Worm (Caenorhabditis elegans): ENCODE results near the gene ogdh-2.
A peak's percentile ranks its signal among the peaks of the same experiment; 100 is the strongest.

Gene ogdh-2

DNA sequence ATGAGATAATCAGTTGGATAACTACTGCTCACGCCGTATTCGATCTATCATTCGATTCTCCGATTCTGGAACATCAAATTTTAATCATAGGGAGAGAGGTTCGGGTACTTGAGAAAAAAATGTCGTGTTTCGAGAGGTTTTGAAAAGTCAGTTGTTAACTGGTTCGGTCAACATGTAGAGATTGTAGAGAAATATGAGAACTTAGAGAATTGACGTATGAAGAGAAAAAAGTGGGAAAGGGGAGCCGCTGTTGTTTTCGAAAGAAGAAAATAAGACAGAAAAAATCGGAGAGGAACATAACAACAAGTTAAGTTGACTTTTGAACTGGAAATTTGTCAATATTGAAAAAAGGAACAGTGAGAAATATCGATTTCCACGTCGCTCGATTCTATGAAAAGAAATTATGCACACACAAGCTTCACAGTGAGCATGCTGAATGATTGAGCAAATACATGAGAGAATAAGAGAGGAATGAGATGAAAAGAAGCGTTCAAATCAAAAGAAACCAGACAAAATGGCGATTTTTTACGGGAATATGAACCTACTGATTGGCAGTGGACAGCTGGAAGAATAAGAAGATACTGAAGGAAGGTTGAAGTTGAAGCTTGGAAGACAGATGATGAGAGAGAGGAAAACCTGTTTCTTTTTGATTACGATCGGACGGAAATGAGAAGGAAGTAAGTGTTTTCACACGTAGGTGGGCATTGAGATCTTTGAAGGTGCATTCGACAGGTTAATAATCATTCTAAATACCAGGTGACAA lies 50.9 kb downstream of the ogdh-2 start, which contains the start of the genes T04H1.13, slfl-5 and rad-50:
TSS of gene T04H1.13 (minus strand) at position 51 of the 763 bp plus-strand sequence.
TSS of gene slfl-5 (minus strand) at position 65 of the 763 bp plus-strand sequence.
TSS of gene rad-50 (plus strand) at position 667 of the 763 bp plus-strand sequence.
- TF ChIP-seq ztf-4 (tag; optimal IDR thresholded peaks at IDR 0.05) (no peak), efl-3 (GFP tag; optimal IDR thresholded peaks at IDR 0.05) (no peak), nhr-71 (tag; optimal IDR thresholded peaks at IDR 0.05) (peak; percentile 36), lin-14 (GFP tag; optimal IDR thresholded peaks at IDR 0.05) (peak; percentile 68), hlh-17 (GFP tag; optimal IDR thresholded peaks at IDR 0.05; ENCODE audit: borderline replicate concordance) (no peak), ceh-8 (GFP tag; optimal IDR thresholded peaks at IDR 0.05) (no peak), lsy-2 (tag; optimal IDR thresholded peaks at IDR 0.05) (peak in 1 of 2 experiments; percentile 18), nhr-76 (tag; optimal IDR thresholded peaks at IDR 0.05) (no peak), tbx-2 (tag; optimal IDR thresholded peaks at IDR 0.05) (no peak), aly-2 (tag; optimal IDR thresholded peaks at IDR 0.05) (no peak), ceh-88 (GFP tag; IDR thresholded peaks at IDR 0.05) (no peak), unc-98 (GFP tag; IDR thresholded peaks at IDR 0.05) (no peak), aha-1 (tag; optimal IDR thresholded peaks at IDR 0.05) (no peak), blmp-1 (tag; optimal IDR thresholded peaks at IDR 0.05) (peak; percentile 38), fkh-4 (tag; optimal IDR thresholded peaks at IDR 0.05; ENCODE audit: borderline replicate concordance) (no peak), lin-15B (tag; optimal IDR thresholded peaks at IDR 0.05) (no peak), efl-1 (optimal IDR thresholded peaks at IDR 0.05) (peak in 1 of 2 experiments; percentile 6), efl-1 (GFP tag; optimal IDR thresholded peaks at IDR 0.05 in 1 of 2) (peak in 1 of 2 experiments; percentile 30), pag-3 (tag; optimal IDR thresholded peaks at IDR 0.05; ENCODE audit: borderline replicate concordance, insufficient read depth) (no peak), irx-1 (tag; optimal IDR thresholded peaks at IDR 0.05) (no peak), nhr-20 (tag; optimal IDR thresholded peaks at IDR 0.05) (no peak), hpl-2 (GFP tag; optimal IDR thresholded peaks at IDR 0.05) (no peak), mep-1 (tag; optimal IDR thresholded peaks at IDR 0.05) (no peak), nhr-77 (tag; optimal IDR thresholded peaks at IDR 0.05) (no peak), F16B12.6 (tag; optimal IDR thresholded peaks at IDR 0.05) (no peak), egl-27 (tag; optimal IDR thresholded peaks at IDR 0.05) (no peak), rnt-1 (tag; optimal IDR thresholded peaks at IDR 0.05) (peak; percentile 10), nhr-237 (tag; optimal IDR thresholded peaks at IDR 0.05) (no peak), nhr-11 (tag; optimal IDR thresholded peaks at IDR 0.05) (no peak), dpl-1 (GFP tag; optimal IDR thresholded peaks at IDR 0.05) (peak in 1 of 3 experiments; percentile 8), nhr-12 (tag; optimal IDR thresholded peaks at IDR 0.05) (no peak), fkh-10 (GFP tag; optimal IDR thresholded peaks at IDR 0.05) (no peak), ces-1 (GFP tag; optimal IDR thresholded peaks at IDR 0.05) (no peak), skn-1 (tag; optimal IDR thresholded peaks at IDR 0.05) (no peak)

ce11 chrV:12245777-12246452 lies 51.6 kb downstream of the ogdh-2 start:
- TF ChIP-seq mef-2 (tag; optimal IDR thresholded peaks at IDR 0.05) (no peak), ceh-90 (tag; optimal IDR thresholded peaks at IDR 0.05) (no peak), aly-2 (tag; optimal IDR thresholded peaks at IDR 0.05) (no peak), nhr-76 (tag; optimal IDR thresholded peaks at IDR 0.05) (no peak), egl-27 (tag; optimal IDR thresholded peaks at IDR 0.05) (no peak), dsc-1 (tag; optimal IDR thresholded peaks at IDR 0.05) (no peak), nhr-85 (tag) (peak; percentile 64), sptf-1 (tag; optimal IDR thresholded peaks at IDR 0.05) (no peak), xbp-1 (tag; optimal IDR thresholded peaks at IDR 0.05) (no peak), nhr-28 (tag; optimal IDR thresholded peaks at IDR 0.05) (no peak), pqm-1 (tag; optimal IDR thresholded peaks at IDR 0.05) (no peak), zag-1 (tag; optimal IDR thresholded peaks at IDR 0.05) (no peak), fkh-4 (tag; optimal IDR thresholded peaks at IDR 0.05; ENCODE audit: borderline replicate concordance) (no peak), aha-1 (tag; optimal IDR thresholded peaks at IDR 0.05) (no peak), isw-1 (GFP tag; IDR thresholded peaks at IDR 0.05) (no peak), ces-1 (GFP tag; optimal IDR thresholded peaks at IDR 0.05) (no peak), pax-3 (tag; optimal IDR thresholded peaks at IDR 0.05) (no peak), ztf-11 (tag; optimal IDR thresholded peaks at IDR 0.05) (no peak), jun-1 (tag; optimal IDR thresholded peaks at IDR 0.05) (no peak), ceh-8 (GFP tag; optimal IDR thresholded peaks at IDR 0.05) (no peak), blmp-1 (tag; optimal IDR thresholded peaks at IDR 0.05) (peak; percentile 36), fkh-10 (GFP tag; optimal IDR thresholded peaks at IDR 0.05) (no peak), swsn-7 (tag; optimal IDR thresholded peaks at IDR 0.05) (no peak), sox-4 (tag; optimal IDR thresholded peaks at IDR 0.05) (no peak), pag-3 (tag; optimal IDR thresholded peaks at IDR 0.05; ENCODE audit: borderline replicate concordance, insufficient read depth) (no peak), lin-39 (tag; optimal IDR thresholded peaks at IDR 0.05) (no peak)

Data from whole organism, L1 larva.